Worm (Caenorhabditis elegans): Measurements from ENCODE around the gene K10D6.4.

ce11 chrV:11156589-11156988 is 45.1 kb upstream of the K10D6.4 start:
- TF ChIP-seq tbx-2 (tag; optimal IDR thresholded peaks at IDR 0.05) (no peak), unc-55 (GFP tag; optimal IDR thresholded peaks at IDR 0.05) (no peak), dve-1 (tag; optimal IDR thresholded peaks at IDR 0.05) (no peak), npax-4 (tag; optimal IDR thresholded peaks at IDR 0.05) (no peak), ztf-16 (tag; optimal IDR thresholded peaks at IDR 0.05) (no peak), pha-4 (tag; optimal IDR thresholded peaks at IDR 0.05) (no peak), C38D4.7 (GFP tag; optimal IDR thresholded peaks at IDR 0.05) (no peak), ceh-19 (GFP tag; optimal IDR thresholded peaks at IDR 0.05) (no peak), F13H6.1 (tag; optimal IDR thresholded peaks at IDR 0.05) (no peak), fkh-10 (GFP tag; optimal IDR thresholded peaks at IDR 0.05) (no peak)

All from whole organism, late embryonic.